Worm (Caenorhabditis elegans) whole organism, L1 larva: ENCODE results near the gene Y41C4A.6.

Experiments used
- C04F5.9 ChIP-seq: sonication (generic microtip); optimal IDR thresholded peaks from 2 replicates; lab custom pipeline; 2016; ENCODE audit warnings: missing genetic modification characterization, missing compliant biosample characterization
- Y116A8C.19 ChIP-seq: sonication (generic microtip); optimal IDR thresholded peaks from 2 replicates; lab custom pipeline; 2016; ENCODE audit warnings: missing compliant biosample characterization, missing genetic modification characterization, borderline replicate concordance
- aha-1 ChIP-seq: fragments of 150-350 bp; optimal IDR thresholded peaks from 2 replicates; lab custom pipeline; 2014; ENCODE audit warnings: missing biosample characterization, missing genetic modification characterization
- aly-2 ChIP-seq: fragments of 150-350 bp; optimal IDR thresholded peaks from 2 replicates; lab custom pipeline; 2014; ENCODE audit warnings: missing biosample characterization, missing genetic modification characterization
- blmp-1 ChIP-seq: fragments of 150-350 bp; optimal IDR thresholded peaks from 2 replicates; lab custom pipeline; 2014; ENCODE audit warnings: missing biosample characterization, missing genetic modification characterization
- ceh-63 ChIP-seq: fragments of 200-800 bp; sonication (Bioruptor generic); optimal IDR thresholded peaks from 2 replicates; lab custom pipeline; 2018; ENCODE audit warnings: mild to moderate bottlenecking, missing genetic modification characterization, missing compliant biosample characterization
- ceh-8 ChIP-seq: fragments of 200-800 bp; sonication (Bioruptor generic); optimal IDR thresholded peaks from 2 replicates; lab custom pipeline; 2018; ENCODE audit warnings: mild to moderate bottlenecking, missing genetic modification characterization, moderate library complexity, missing compliant biosample characterization
- ceh-82 ChIP-seq, 3 experiments: fragments of 150-350 bp in 1 of 3; sonication (generic microtip) in 2 of 3; optimal IDR thresholded peaks; 2 replicates each; lab custom pipeline; 2014 to 2017; ENCODE audit warnings: missing biosample characterization in 3 of 3, missing genetic modification characterization in 3 of 3
- ceh-90 ChIP-seq: sonication (generic microtip); optimal IDR thresholded peaks from 2 replicates; lab custom pipeline; 2016; ENCODE audit warnings: missing genetic modification characterization, missing compliant biosample characterization
- ces-1 ChIP-seq: fragments of 150-350 bp; optimal IDR thresholded peaks from 2 replicates; lab custom pipeline; 2014; ENCODE audit warnings: missing biosample characterization, missing genetic modification reagents, missing genetic modification characterization
- dpl-1 ChIP-seq, 3 experiments: fragments of 150-350 bp in 2 of 3; sonication (generic microtip) in 1 of 3; optimal IDR thresholded peaks; 2 replicates each; lab custom pipeline; 2014 to 2017; ENCODE audit warnings: missing biosample characterization in 3 of 3, missing genetic modification characterization in 3 of 3, missing genetic modification reagents in 3 of 3
- dsc-1 ChIP-seq: sonication (generic microtip); optimal IDR thresholded peaks from 2 replicates; lab custom pipeline; 2016; ENCODE audit warnings: mild to moderate bottlenecking, missing genetic modification characterization, missing compliant biosample characterization
- elt-3 ChIP-seq, 6 experiments: fragments of 150-350 bp in 1 of 6; sonication (generic microtip); optimal IDR thresholded peaks; 2 replicates each; lab custom pipeline; 2017 to 2018; ENCODE audit warnings: missing biosample characterization in 6 of 6, missing genetic modification characterization in 6 of 6, inconsistent platforms in 1 of 6
- fkh-8 ChIP-seq: sonication (generic microtip); optimal IDR thresholded peaks from 2 replicates; lab custom pipeline; 2016; ENCODE audit warnings: mild to moderate bottlenecking, missing genetic modification characterization, missing compliant biosample characterization
- fos-1 ChIP-seq: fragments of 150-350 bp; optimal IDR thresholded peaks from 2 replicates; lab custom pipeline; 2014; ENCODE audit warnings: missing biosample characterization, missing genetic modification characterization
- hlh-17 ChIP-seq: fragments of 200-800 bp; sonication (Bioruptor generic); optimal IDR thresholded peaks from 2 replicates; lab custom pipeline; 2018; ENCODE audit warnings: missing genetic modification characterization, mild to moderate bottlenecking, missing compliant biosample characterization, moderate library complexity, borderline replicate concordance
- hlh-4 ChIP-seq: sonication (generic microtip); optimal IDR thresholded peaks from 2 replicates; lab custom pipeline; 2016; ENCODE audit warnings: mild to moderate bottlenecking, missing genetic modification characterization, missing compliant biosample characterization
- irx-1 ChIP-seq: sonication (generic microtip); optimal IDR thresholded peaks from 2 replicates; lab custom pipeline; 2016; ENCODE audit warnings: missing genetic modification characterization, missing compliant biosample characterization
- isw-1 ChIP-seq: fragments of 200-800 bp; sonication (Bioruptor generic); IDR thresholded peaks from 2 replicates; pipeline ENCODE4 v1.3.6; 2022; ENCODE audit warnings: missing genetic modification characterization, missing compliant biosample characterization
- lin-13 ChIP-seq: fragments of 150-350 bp; optimal IDR thresholded peaks from 2 replicates; lab custom pipeline; 2014; ENCODE audit warnings: missing biosample characterization, missing genetic modification reagents, missing genetic modification characterization
- lin-14 ChIP-seq: fragments of 200-800 bp; sonication (Bioruptor generic); optimal IDR thresholded peaks from 2 replicates; lab custom pipeline; 2018; ENCODE audit warnings: mild to moderate bottlenecking, missing genetic modification characterization, moderate library complexity, missing compliant biosample characterization
- lin-39 ChIP-seq: fragments of 150-350 bp; optimal IDR thresholded peaks from 2 replicates; lab custom pipeline; 2014; ENCODE audit warnings: missing biosample characterization, missing genetic modification reagents, missing genetic modification characterization
- lir-3 ChIP-seq: sonication (generic microtip); optimal IDR thresholded peaks from 2 replicates; lab custom pipeline; 2016; ENCODE audit warnings: mild to moderate bottlenecking, missing genetic modification characterization, moderate library complexity, missing compliant biosample characterization; ENCODE audit not compliant: poor library complexity
- mdl-1 ChIP-seq, 2 experiments: fragments of 150-350 bp; optimal IDR thresholded peaks; 2 replicates each; lab custom pipeline; 2014 to 2017; ENCODE audit warnings: missing biosample characterization in 2 of 2, missing genetic modification characterization in 2 of 2, inconsistent platforms in 1 of 2
- mef-2 ChIP-seq: fragments of 150-350 bp; optimal IDR thresholded peaks from 2 replicates; lab custom pipeline; 2014; ENCODE audit warnings: missing biosample characterization, missing genetic modification characterization
- nhr-12 ChIP-seq: sonication (generic microtip); optimal IDR thresholded peaks from 2 replicates; lab custom pipeline; 2017; ENCODE audit warnings: missing biosample characterization, missing genetic modification characterization
- nhr-19 ChIP-seq: fragments of 200-800 bp; sonication (Bioruptor generic); conservative IDR thresholded peaks from 2 replicates; pipeline ENCODE4 v1.3.6; 2022; ENCODE audit warnings: missing genetic modification characterization, missing compliant biosample characterization
- nhr-20 ChIP-seq: sonication (generic microtip); optimal IDR thresholded peaks from 2 replicates; lab custom pipeline; 2016; ENCODE audit warnings: mild to moderate bottlenecking, missing genetic modification characterization, missing compliant biosample characterization
- nhr-237 ChIP-seq: fragments of 150-350 bp; optimal IDR thresholded peaks from 2 replicates; lab custom pipeline; 2014; ENCODE audit warnings: missing biosample characterization, missing genetic modification characterization
- nhr-47 ChIP-seq: sonication (generic microtip); optimal IDR thresholded peaks from 2 replicates; lab custom pipeline; 2016; ENCODE audit warnings: mild to moderate bottlenecking, missing genetic modification characterization, moderate library complexity, missing compliant biosample characterization
- nhr-71 ChIP-seq: sonication (generic microtip); optimal IDR thresholded peaks from 2 replicates; lab custom pipeline; 2016; ENCODE audit warnings: mild to moderate bottlenecking, missing genetic modification characterization, moderate library complexity, missing compliant biosample characterization
- nhr-76 ChIP-seq: sonication (generic microtip); optimal IDR thresholded peaks from 2 replicates; lab custom pipeline; 2017; ENCODE audit warnings: missing biosample characterization, missing genetic modification characterization
- nhr-77 ChIP-seq: fragments of 150-350 bp; optimal IDR thresholded peaks from 2 replicates; lab custom pipeline; 2014; ENCODE audit warnings: missing biosample characterization, missing genetic modification characterization
- nhr-84 ChIP-seq: sonication (generic microtip); optimal IDR thresholded peaks from 2 replicates; lab custom pipeline; 2017; ENCODE audit warnings: missing biosample characterization, missing genetic modification characterization
- pag-3 ChIP-seq: sonication (generic microtip); optimal IDR thresholded peaks from 2 replicates; lab custom pipeline; 2017; ENCODE audit warnings: missing genetic modification characterization, mild to moderate bottlenecking, missing compliant biosample characterization, antibody characterized with exemption, borderline replicate concordance; ENCODE audit not compliant: insufficient read depth
- pax-3 ChIP-seq: fragments of 200-800 bp; sonication (Bioruptor generic); optimal IDR thresholded peaks from 2 replicates; lab custom pipeline; 2018; ENCODE audit warnings: mild to moderate bottlenecking, missing genetic modification characterization, moderate library complexity, missing compliant biosample characterization
- pqm-1 ChIP-seq: sonication (generic microtip); optimal IDR thresholded peaks from 3 replicates; lab custom pipeline; 2017; ENCODE audit warnings: missing biosample characterization, missing genetic modification characterization
- snpc-4 ChIP-seq: fragments of 150-350 bp; optimal IDR thresholded peaks from 2 replicates; lab custom pipeline; 2014; ENCODE audit warnings: missing biosample characterization, missing genetic modification characterization
- snu-23 ChIP-seq: sonication (generic microtip); optimal IDR thresholded peaks from 2 replicates; lab custom pipeline; 2016; ENCODE audit warnings: missing genetic modification characterization, missing compliant biosample characterization
- sox-4 ChIP-seq: sonication (generic microtip); optimal IDR thresholded peaks from 2 replicates; lab custom pipeline; 2016; ENCODE audit warnings: missing genetic modification characterization, missing compliant biosample characterization
- sup-37 ChIP-seq: fragments of 200-800 bp; sonication (Bioruptor generic); optimal IDR thresholded peaks from 2 replicates; lab custom pipeline; 2018; ENCODE audit warnings: mild to moderate bottlenecking, missing genetic modification characterization, missing compliant biosample characterization
- tlp-1 ChIP-seq: fragments of 150-350 bp; optimal IDR thresholded peaks from 2 replicates; lab custom pipeline; 2014; ENCODE audit warnings: missing biosample characterization, missing genetic modification characterization
- unc-30 ChIP-seq: sonication (generic microtip); optimal IDR thresholded peaks from 2 replicates; lab custom pipeline; 2017; ENCODE audit warnings: missing biosample characterization, missing genetic modification characterization
- unc-62 ChIP-seq: fragments of 150-350 bp; optimal IDR thresholded peaks from 2 replicates; lab custom pipeline; 2014; ENCODE audit warnings: missing biosample characterization, missing genetic modification reagents, missing genetic modification characterization
- xbp-1 ChIP-seq: sonication (generic microtip); optimal IDR thresholded peaks from 2 replicates; lab custom pipeline; 2016; ENCODE audit warnings: missing genetic modification characterization, missing compliant biosample characterization
- zag-1 ChIP-seq: fragments of 150-350 bp; optimal IDR thresholded peaks from 2 replicates; lab custom pipeline; 2014; ENCODE audit warnings: missing biosample characterization, missing genetic modification characterization
- zip-4 ChIP-seq: fragments of 200-800 bp; sonication (Bioruptor generic); optimal IDR thresholded peaks from 2 replicates; lab custom pipeline; 2018; ENCODE audit warnings: mild to moderate bottlenecking, missing genetic modification characterization, moderate library complexity, missing compliant biosample characterization

Y41C4A.6 gene

DNA sequence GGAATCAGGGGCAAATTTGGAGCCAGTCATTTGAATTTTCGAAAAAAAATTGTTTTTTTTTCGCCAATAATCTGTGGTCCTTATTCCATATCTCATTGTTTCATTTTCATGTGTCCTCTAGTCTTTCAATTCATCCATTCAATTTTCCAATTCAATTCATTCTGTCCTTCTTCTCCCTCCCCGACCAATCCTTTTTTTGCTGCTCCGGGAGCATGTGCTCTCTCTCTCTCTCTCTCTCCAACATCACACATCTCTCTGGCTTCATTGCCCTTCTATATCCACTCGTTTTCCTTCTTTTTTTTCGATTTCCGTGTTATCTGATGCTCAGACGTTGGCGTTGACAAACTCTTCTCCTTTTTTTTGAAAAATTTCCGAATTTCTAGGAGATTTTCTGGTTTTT is 33.0 kb upstream of the Y41C4A.6 start (continued):
- TF ChIP-seq sox-4 (no peak), isw-1 (GFP tag; lab: Robert Waterston, UW) (no peak), ceh-82 (tag; optimal IDR thresholded peaks at IDR 0.05; lab: Kevin White, UChicago) (peak in 1 of 3 experiments; percentile 32), blmp-1 (tag; lab: Kevin White, UChicago) (no peak), aha-1 (tag; lab: Kevin White, UChicago) (no peak), mdl-1 (tag; optimal IDR thresholded peaks at IDR 0.05; lab: Kevin White, UChicago) (no peak), nhr-76 (tag; lab: Kevin White, UChicago) (no peak), hlh-17 (no peak), snpc-4 (tag; lab: Kevin White, UChicago) (no peak), pqm-1 (tag; lab: Kevin White, UChicago) (no peak), nhr-47 (tag; lab: Kevin White, UChicago) (peak; percentile 30), zag-1 (tag; lab: Kevin White, UChicago) (no peak), dsc-1 (tag; lab: Kevin White, UChicago) (no peak), lin-14 (peak; percentile 79), nhr-84 (no peak), C04F5.9 (tag; lab: Kevin White, UChicago) (no peak), mef-2 (tag; lab: Kevin White, UChicago) (no peak), fos-1 (tag; lab: Kevin White, UChicago) (no peak), Y116A8C.19 (tag; lab: Kevin White, UChicago) (no peak), ceh-63 (no peak), nhr-20 (tag; lab: Kevin White, UChicago) (no peak), ceh-90 (no peak), ces-1 (no peak), zip-4 (GFP tag; lab: Kevin White, UChicago) (no peak), nhr-77 (tag; lab: Kevin White, UChicago) (no peak), xbp-1 (no peak), lir-3 (no peak), nhr-12 (no peak), fkh-8 (tag; lab: Kevin White, UChicago) (peak; percentile 37), nhr-71 (tag; lab: Kevin White, UChicago) (peak; percentile 42), lin-13 (GFP tag; lab: Kevin White, UChicago) (no peak), irx-1 (no peak), nhr-237 (tag; lab: Kevin White, UChicago) (no peak), unc-30 (no peak), pax-3 (no peak), nhr-19 (GFP tag; lab: Robert Waterston, UW) (no peak), dpl-1 (GFP tag; optimal IDR thresholded peaks at IDR 0.05; lab: Kevin White, UChicago) (no peak), aly-2 (tag; lab: Kevin White, UChicago) (no peak), tlp-1 (tag; lab: Kevin White, UChicago) (no peak), lin-39 (tag; lab: Kevin White, UChicago) (no peak), snu-23 (GFP tag; lab: Kevin White, UChicago) (peak; percentile 29), hlh-4 (tag; lab: Kevin White, UChicago) (no peak), sup-37 (GFP tag; lab: Kevin White, UChicago) (no peak), ceh-8 (GFP tag; lab: Kevin White, UChicago) (no peak), unc-62 (GFP tag; lab: Kevin White, UChicago) (no peak), elt-3 (tag; optimal IDR thresholded peaks at IDR 0.05; lab: Kevin White, UChicago) (no peak), pag-3 (no peak)
